Fruit fly (Drosophila melanogaster) whole organism, embryonic: ENCODE measurements around the gene Roc1b.

ENCODE experiments used
- CG11247 ChIP-seq: fragments of 200-800 bp; sonication (Bioruptor generic); IDR thresholded peaks from 2 replicates; pipeline ENCODE4 v1.3.6; 2022; ENCODE audit warnings: missing biosample characterization, missing genetic modification characterization
- CG11398 ChIP-seq: fragments of 200-800 bp; sonication (Bioruptor generic); optimal IDR thresholded peaks from 2 replicates; lab custom pipeline; 2016; ENCODE audit warnings: missing biosample characterization, missing genetic modification characterization
- CG13624 ChIP-seq: fragments of 200-800 bp; sonication (Bioruptor generic); optimal IDR thresholded peaks from 2 replicates; lab custom pipeline; 2016; ENCODE audit warnings: missing biosample characterization, missing genetic modification characterization
- CG18476 ChIP-seq: fragments of 200-800 bp; sonication (Bioruptor generic); optimal IDR thresholded peaks from 2 replicates; lab custom pipeline; 2016; ENCODE audit warnings: missing biosample characterization, mild to moderate bottlenecking, missing genetic modification characterization
- CG3407 ChIP-seq: fragments of 200-800 bp; sonication (Bioruptor generic); optimal IDR thresholded peaks from 2 replicates; lab custom pipeline; 2018; ENCODE audit warnings: missing biosample characterization, mild to moderate bottlenecking, missing genetic modification characterization
- CG7271 ChIP-seq: fragments of 200-800 bp; sonication (Bioruptor generic); optimal IDR thresholded peaks from 2 replicates; lab custom pipeline; 2018; ENCODE audit warnings: missing biosample characterization, mild to moderate bottlenecking, missing genetic modification characterization, moderate library complexity
- Chrac-16 ChIP-seq: fragments of 200-800 bp; sonication (Bioruptor generic); optimal IDR thresholded peaks from 3 replicates; lab custom pipeline; 2016; ENCODE audit warnings: missing biosample characterization, missing genetic modification characterization
- E2f2 ChIP-seq: fragments of 200-800 bp; sonication (Bioruptor generic); IDR thresholded peaks from 2 replicates; pipeline ENCODE4 v1.3.6; 2022; ENCODE audit warnings: missing biosample characterization, missing genetic modification characterization
- Hey ChIP-seq: fragments of 200-800 bp; sonication (Bioruptor generic); optimal IDR thresholded peaks from 3 replicates; lab custom pipeline; 2018; ENCODE audit warnings: missing biosample characterization, mild to moderate bottlenecking, missing genetic modification characterization
- az2 ChIP-seq: fragments of 200-800 bp; sonication (Bioruptor generic); optimal IDR thresholded peaks from 3 replicates; lab custom pipeline; 2016; ENCODE audit warnings: missing biosample characterization, missing genetic modification characterization
- dan ChIP-seq: fragments of 200-800 bp; sonication (Bioruptor generic); IDR thresholded peaks from 2 replicates; pipeline ENCODE4 v1.3.6; 2022; ENCODE audit warnings: missing biosample characterization, missing genetic modification characterization
- hb ChIP-seq: fragments of 200-800 bp; sonication (Bioruptor generic); IDR thresholded peaks from 3 replicates; pipeline ENCODE4 v1.3.6; 2022; ENCODE audit warnings: missing biosample characterization, missing genetic modification characterization; ENCODE audit not compliant: partially characterized antibody
- maf-S ChIP-seq: fragments of 200-800 bp; sonication (Bioruptor generic); optimal IDR thresholded peaks from 2 replicates; lab custom pipeline; 2016; ENCODE audit warnings: missing biosample characterization, missing genetic modification characterization
- prd ChIP-seq, 3 experiments: fragments of >200 bp in 2 of 3; fragments of 200-800 bp in 1 of 3; sonication (Bioruptor generic) in 1 of 3; optimal IDR thresholded peaks in 2 of 3; IDR thresholded peaks in 1 of 3; 2 replicates in 2 of 3; 3 replicates in 1 of 3; pipeline versions ENCODE4 v1.3.6 to Lab custom; 2017 to 2022; ENCODE audit warnings: missing biosample characterization in 1 of 3, missing genetic modification characterization in 1 of 3

DNA sequence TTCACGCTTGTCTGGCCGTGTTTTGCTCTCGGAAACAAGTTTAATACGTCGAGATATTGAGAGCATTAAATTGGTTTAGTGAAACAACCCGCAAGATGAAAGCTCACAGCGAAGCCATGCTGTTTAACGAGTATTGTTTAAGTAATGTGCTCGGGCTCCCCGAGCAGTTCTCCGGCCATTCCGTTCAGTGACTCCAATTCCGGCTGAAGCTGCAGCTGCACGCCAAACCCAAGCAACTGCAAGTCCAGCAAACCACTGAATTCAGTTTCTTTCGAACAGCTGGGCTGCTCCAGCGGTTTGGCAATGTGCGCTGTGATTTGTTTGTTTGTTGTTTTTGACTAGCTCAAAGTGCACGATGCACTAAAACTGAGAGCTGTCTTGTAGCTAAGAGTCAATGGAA, 42.6 kb upstream of the Roc1b start:
- TF ChIP-seq az2 (GFP tag; lab: Kevin White, UChicago) (no peak), CG3407 (GFP tag; lab: Kevin White, UChicago) (no peak), E2f2 (no peak), Hey (tag; lab: Kevin White, UChicago) (no peak), Chrac-16 (GFP tag; lab: Kevin White, UChicago) (no peak), CG11247 (GFP tag; lab: Robert Waterston, UW) (no peak), maf-S (GFP tag; lab: Kevin White, UChicago) (no peak), CG18476 (no peak), CG13624 (GFP tag; lab: Kevin White, UChicago) (no peak), dan (GFP tag; lab: Robert Waterston, UW) (no peak), prd (optimal IDR thresholded peaks at IDR 0.05; lab: Kevin White, UChicago) (no peak), prd (GFP tag; IDR thresholded peaks at IDR 0.05; lab: Robert Waterston, UW) (no peak), CG11398 (GFP tag; lab: Kevin White, UChicago) (no peak), CG7271 (tag; lab: Kevin White, UChicago) (no peak), hb (GFP tag; lab: Robert Waterston, UW) (no peak)
